Worm (Caenorhabditis elegans) whole organism, late embryonic: Measurements from ENCODE around the gene Y58A7A.4.

ENCODE experiments used
- C08G9.2 ChIP-seq: sonication (generic microtip); optimal IDR thresholded peaks from 2 replicates; lab custom pipeline; 2016; ENCODE audit warnings: mild to moderate bottlenecking, missing genetic modification characterization, moderate library complexity, missing compliant biosample characterization
- C38D4.7 ChIP-seq: fragments of 200-800 bp; sonication (Bioruptor generic); optimal IDR thresholded peaks from 2 replicates; lab custom pipeline; 2018; ENCODE audit warnings: mild to moderate bottlenecking, missing genetic modification characterization, moderate library complexity, missing compliant biosample characterization
- K02D7.2 ChIP-seq: sonication (generic microtip); optimal IDR thresholded peaks from 2 replicates; lab custom pipeline; 2017; ENCODE audit warnings: mild to moderate bottlenecking, missing genetic modification characterization, missing compliant biosample characterization
- Y22D7AL.16 ChIP-seq: sonication (generic microtip); optimal IDR thresholded peaks from 2 replicates; lab custom pipeline; 2016; ENCODE audit warnings: missing genetic modification characterization, missing compliant biosample characterization
- ahr-1 ChIP-seq: sonication (generic microtip); optimal IDR thresholded peaks from 2 replicates; lab custom pipeline; 2016; ENCODE audit warnings: missing genetic modification characterization, missing compliant biosample characterization
- ceh-14 ChIP-seq: sonication (generic microtip); optimal IDR thresholded peaks from 2 replicates; lab custom pipeline; 2016; ENCODE audit warnings: missing genotype, missing genetic modification characterization, missing compliant biosample characterization
- ceh-18 ChIP-seq: sonication (generic microtip); optimal IDR thresholded peaks from 2 replicates; lab custom pipeline; 2016; ENCODE audit warnings: missing genetic modification characterization, missing compliant biosample characterization
- ceh-19 ChIP-seq: fragments of 200-800 bp; sonication (Bioruptor generic); optimal IDR thresholded peaks from 2 replicates; lab custom pipeline; 2018; ENCODE audit warnings: mild to moderate bottlenecking, missing genetic modification characterization, missing compliant biosample characterization
- ceh-22 ChIP-seq: sonication (generic microtip); optimal IDR thresholded peaks from 2 replicates; lab custom pipeline; 2017; ENCODE audit warnings: missing biosample characterization, missing genetic modification characterization
- ceh-24 ChIP-seq: sonication (generic microtip); optimal IDR thresholded peaks from 2 replicates; lab custom pipeline; 2016; ENCODE audit warnings: mild to moderate bottlenecking, missing genetic modification characterization, missing compliant biosample characterization
- ceh-45 ChIP-seq: fragments of 200-800 bp; sonication (Bioruptor generic); IDR thresholded peaks from 2 replicates; pipeline ENCODE4 v1.3.6; 2022; ENCODE audit warnings: missing genetic modification reagents, missing genetic modification characterization, missing compliant biosample characterization
- ceh-48 ChIP-seq: sonication (generic microtip); optimal IDR thresholded peaks from 2 replicates; lab custom pipeline; 2016; ENCODE audit warnings: missing genetic modification characterization, inconsistent platforms, missing compliant biosample characterization
- ceh-6 ChIP-seq: fragments of 200-800 bp; sonication (Bioruptor generic); optimal IDR thresholded peaks from 2 replicates; lab custom pipeline; 2018; ENCODE audit warnings: mild to moderate bottlenecking, missing genetic modification characterization, missing compliant biosample characterization
- ceh-9 ChIP-seq: sonication (generic microtip); optimal IDR thresholded peaks from 2 replicates; lab custom pipeline; 2016; ENCODE audit warnings: mild to moderate bottlenecking, missing genetic modification characterization, inconsistent platforms, missing compliant biosample characterization
- che-1 ChIP-seq: sonication (generic microtip); optimal IDR thresholded peaks from 2 replicates; lab custom pipeline; 2016; ENCODE audit warnings: mild to moderate bottlenecking, missing genetic modification characterization, missing compliant biosample characterization
- dmd-4 ChIP-seq: sonication (generic microtip); optimal IDR thresholded peaks from 2 replicates; lab custom pipeline; 2016; ENCODE audit warnings: borderline replicate concordance, missing genetic modification characterization, missing compliant biosample characterization
- dve-1 ChIP-seq: sonication (generic microtip); optimal IDR thresholded peaks from 2 replicates; lab custom pipeline; 2017; ENCODE audit warnings: antibody characterized with exemption, mild to moderate bottlenecking, missing genetic modification characterization, missing compliant biosample characterization
- elt-2 ChIP-seq: sonication (generic microtip); optimal IDR thresholded peaks from 2 replicates; lab custom pipeline; 2016; ENCODE audit warnings: missing genetic modification reagents, missing genetic modification characterization, missing compliant biosample characterization
- elt-4 ChIP-seq: sonication (generic microtip); optimal IDR thresholded peaks from 2 replicates; lab custom pipeline; 2016; ENCODE audit warnings: missing genetic modification characterization, missing compliant biosample characterization
- ets-4 ChIP-seq: sonication (generic microtip); optimal IDR thresholded peaks from 2 replicates; lab custom pipeline; 2016; ENCODE audit warnings: missing genetic modification characterization, missing compliant biosample characterization
- hlh-13 ChIP-seq: fragments of 200-800 bp; sonication (Bioruptor generic); optimal IDR thresholded peaks from 2 replicates; lab custom pipeline; 2018; ENCODE audit warnings: mild to moderate bottlenecking, missing genetic modification characterization, missing compliant biosample characterization
- hlh-8 ChIP-seq: sonication (generic microtip); optimal IDR thresholded peaks from 2 replicates; lab custom pipeline; 2016; ENCODE audit warnings: missing genotype, missing genetic modification characterization, missing compliant biosample characterization
- lim-6 ChIP-seq: sonication (generic microtip); optimal IDR thresholded peaks from 2 replicates; lab custom pipeline; 2016; ENCODE audit warnings: missing genetic modification characterization, missing compliant biosample characterization
- madf-2 ChIP-seq: sonication (generic microtip); optimal IDR thresholded peaks from 2 replicates; lab custom pipeline; 2017; ENCODE audit warnings: missing genetic modification characterization, missing compliant biosample characterization
- mec-3 ChIP-seq: sonication (generic microtip); optimal IDR thresholded peaks from 2 replicates; lab custom pipeline; 2016; ENCODE audit warnings: borderline replicate concordance, missing genetic modification characterization, missing compliant biosample characterization
- nfya-1 ChIP-seq: sonication (generic microtip); optimal IDR thresholded peaks from 2 replicates; lab custom pipeline; 2017; ENCODE audit warnings: missing genetic modification characterization, mild to moderate bottlenecking, missing compliant biosample characterization, antibody characterized with exemption, moderate library complexity
- nhr-11 ChIP-seq: fragments of 150-350 bp; optimal IDR thresholded peaks from 2 replicates; lab custom pipeline; 2014; ENCODE audit warnings: missing biosample characterization, missing genetic modification characterization
- nhr-232 ChIP-seq: sonication (generic microtip); optimal IDR thresholded peaks from 2 replicates; lab custom pipeline; 2016; ENCODE audit warnings: missing genetic modification characterization, missing compliant biosample characterization
- npax-4 ChIP-seq: sonication (generic microtip); optimal IDR thresholded peaks from 2 replicates; lab custom pipeline; 2016; ENCODE audit warnings: missing genetic modification characterization, missing compliant biosample characterization
- pag-3 ChIP-seq: sonication (generic microtip); optimal IDR thresholded peaks from 2 replicates; lab custom pipeline; 2016; ENCODE audit warnings: missing compliant biosample characterization, missing genetic modification characterization, borderline replicate concordance
- pat-9 ChIP-seq: fragments of 200-800 bp; sonication (Bioruptor generic); optimal IDR thresholded peaks from 2 replicates; lab custom pipeline; 2018; ENCODE audit warnings: mild to moderate bottlenecking, missing genetic modification characterization, moderate library complexity, missing compliant biosample characterization
- pha-2 ChIP-seq: sonication (generic microtip); optimal IDR thresholded peaks from 2 replicates; lab custom pipeline; 2017; ENCODE audit warnings: mild to moderate bottlenecking, missing genetic modification characterization, missing compliant biosample characterization
- pha-4 ChIP-seq: fragments of 150-350 bp; optimal IDR thresholded peaks from 2 replicates; lab custom pipeline; 2018; ENCODE audit warnings: missing biosample characterization, missing genetic modification reagents, missing genetic modification characterization
- ref-2 ChIP-seq: sonication (generic microtip); optimal IDR thresholded peaks from 2 replicates; lab custom pipeline; 2016; ENCODE audit warnings: missing genetic modification characterization, missing compliant biosample characterization
- rnt-1 ChIP-seq: sonication (generic microtip); optimal IDR thresholded peaks from 2 replicates; lab custom pipeline; 2016; ENCODE audit warnings: missing genetic modification characterization, missing compliant biosample characterization
- tbx-2 ChIP-seq: sonication (generic microtip); optimal IDR thresholded peaks from 2 replicates; lab custom pipeline; 2016; ENCODE audit warnings: missing genetic modification characterization, missing compliant biosample characterization
- unc-55 ChIP-seq: sonication (generic microtip); optimal IDR thresholded peaks from 2 replicates; lab custom pipeline; 2017; ENCODE audit warnings: missing biosample characterization, missing genetic modification reagents, missing genetic modification characterization
- unc-86 ChIP-seq: sonication (generic microtip); optimal IDR thresholded peaks from 2 replicates; lab custom pipeline; 2016; ENCODE audit warnings: missing genetic modification characterization, missing compliant biosample characterization
- zip-5 ChIP-seq: sonication (generic microtip); optimal IDR thresholded peaks from 2 replicates; lab custom pipeline; 2016; ENCODE audit warnings: missing genetic modification characterization, missing compliant biosample characterization

The Y58A7A.4 gene

DNA sequence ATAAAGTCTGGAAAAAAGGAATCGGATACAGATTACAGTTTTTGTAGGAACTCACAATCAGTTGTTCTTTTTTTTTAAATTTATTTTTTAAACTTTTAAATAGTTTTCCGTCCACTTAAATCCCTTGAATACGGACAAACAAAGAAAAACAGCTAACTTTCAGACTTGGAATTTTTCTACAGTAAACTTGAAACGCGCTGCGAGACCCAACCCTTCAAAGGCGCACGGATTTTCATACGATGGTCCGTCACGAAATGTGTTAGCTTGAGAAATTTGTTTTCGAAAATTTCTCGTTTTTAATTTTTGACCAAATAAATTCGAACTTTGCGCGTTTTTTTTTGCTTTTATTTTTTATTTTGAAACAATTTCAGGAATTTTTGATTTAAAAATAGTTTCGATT lies 38.2 kb downstream of the Y58A7A.4 start:
- TF ChIP-seq Y22D7AL.16 (tag; lab: Kevin White, UChicago) (no peak), hlh-8 (no peak), elt-2 (no peak), nhr-11 (tag; lab: Kevin White, UChicago) (no peak), ref-2 (tag; lab: Kevin White, UChicago) (no peak), madf-2 (no peak), rnt-1 (no peak), ceh-22 (tag; lab: Kevin White, UChicago) (no peak), npax-4 (tag; lab: Kevin White, UChicago) (no peak), ceh-6 (no peak)

DNA sequence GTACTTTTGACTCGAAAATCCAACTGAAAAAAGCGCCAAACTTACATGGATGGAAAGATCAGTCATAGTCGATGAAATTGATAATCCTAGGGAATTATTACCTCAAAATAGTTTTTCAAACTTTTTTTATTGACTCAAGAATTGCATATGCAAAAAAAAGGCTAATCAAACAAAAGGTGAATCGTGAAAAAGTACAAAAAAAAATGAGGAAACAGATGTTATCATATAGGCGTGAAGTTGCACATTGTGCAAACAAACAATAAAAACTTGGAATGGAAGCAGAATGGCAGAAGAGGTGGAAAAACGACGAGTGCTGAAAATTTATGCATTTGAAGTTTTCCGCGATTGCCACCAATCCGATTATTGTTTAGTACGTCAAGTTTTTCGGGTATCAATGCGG lies 38.7 kb downstream of the Y58A7A.4 start, which contains the start of gene exc-14:
TSS of gene exc-14 (minus strand) at position 101 of the 400 bp plus-strand sequence.
- no peak for TF ChIP-seq ceh-9 (tag; lab: Kevin White, UChicago)

DNA sequence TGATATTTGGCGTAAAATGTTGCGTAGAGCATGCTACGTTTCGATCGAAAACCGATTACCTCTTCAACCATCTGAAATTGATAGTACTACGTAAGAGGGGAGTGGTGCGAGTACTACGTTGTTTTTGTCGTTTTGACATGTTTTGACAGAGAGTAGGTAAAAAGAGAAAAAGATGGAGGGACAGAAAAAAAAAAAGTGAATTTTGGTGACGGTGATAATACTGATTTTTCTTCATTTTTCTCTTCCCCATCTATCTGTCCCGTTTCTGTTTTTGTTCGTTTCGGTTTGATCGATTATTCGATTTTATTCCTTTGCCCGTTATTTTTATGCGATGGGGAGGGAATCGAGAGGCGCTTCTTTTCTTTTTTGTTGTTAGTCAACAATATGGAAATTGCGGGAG lies 43.9 kb downstream of the Y58A7A.4 start, which contains the start of gene K11D12.8:
TSS of gene K11D12.8 (minus strand) at position 77 of the 400 bp plus-strand sequence.
- TF ChIP-seq hlh-13 (GFP tag; lab: Kevin White, UChicago) = no peak
- TF ChIP-seq ahr-1 = no peak
- no peak for TF ChIP-seq mec-3 (tag; lab: Kevin White, UChicago)
- no peak for TF ChIP-seq ets-4 (tag; lab: Kevin White, UChicago)
- TF ChIP-seq C38D4.7 (GFP tag; lab: Kevin White, UChicago) = no peak
- TF ChIP-seq K02D7.2 (tag; lab: Kevin White, UChicago) = no peak
- no peak for TF ChIP-seq ceh-14 (tag; lab: Kevin White, UChicago)
- no peak for TF ChIP-seq pat-9 (tag; lab: Kevin White, UChicago)
- no peak for TF ChIP-seq ceh-24 (tag; lab: Kevin White, UChicago)
- TF ChIP-seq pha-2 (tag; lab: Kevin White, UChicago) = no peak
- TF ChIP-seq ceh-19 (GFP tag; lab: Kevin White, UChicago) = no peak
- TF ChIP-seq nfya-1 (tag; lab: Kevin White, UChicago) = no peak
- no peak for TF ChIP-seq dve-1 (tag; lab: Kevin White, UChicago)
- TF ChIP-seq unc-86 (tag; lab: Kevin White, UChicago) = no peak
- TF ChIP-seq ceh-6 = no peak
- TF ChIP-seq zip-5 (tag; lab: Kevin White, UChicago) = no peak
- no peak for TF ChIP-seq ceh-45 (GFP tag; lab: Robert Waterston, UW)
- no peak for TF ChIP-seq unc-55 (GFP tag; lab: Kevin White, UChicago)
- no peak for TF ChIP-seq pha-4
- no peak for TF ChIP-seq ceh-48
- TF ChIP-seq, all 69 proteins: peak for 0

DNA sequence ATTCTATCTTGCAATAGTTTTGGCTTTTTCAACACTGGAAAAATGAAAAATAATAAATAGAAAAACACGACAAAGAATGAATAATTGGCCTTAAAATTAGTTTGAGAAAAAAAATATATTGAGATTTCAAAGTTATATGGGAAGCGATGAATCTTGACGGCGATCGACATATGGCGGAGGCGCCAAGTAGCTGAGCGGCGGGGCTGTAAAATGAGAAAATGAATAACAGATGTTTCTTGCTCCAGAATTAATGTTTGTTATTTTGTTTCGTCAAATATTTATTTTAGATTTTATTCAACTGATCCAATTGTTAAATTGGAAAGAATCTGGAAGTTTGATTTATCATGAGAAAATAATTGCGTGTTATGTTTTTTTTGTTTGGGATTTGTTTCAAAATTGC lies 45.2 kb downstream of the Y58A7A.4 start, which contains the start of gene K11D12.11:
TSS of gene K11D12.11 (minus strand) at position 42 of the 400 bp plus-strand sequence.
- TF ChIP-seq unc-86 (tag; lab: Kevin White, UChicago) (no peak), ceh-24 (tag; lab: Kevin White, UChicago) (no peak), hlh-8 (peak; percentile 75)

DNA sequence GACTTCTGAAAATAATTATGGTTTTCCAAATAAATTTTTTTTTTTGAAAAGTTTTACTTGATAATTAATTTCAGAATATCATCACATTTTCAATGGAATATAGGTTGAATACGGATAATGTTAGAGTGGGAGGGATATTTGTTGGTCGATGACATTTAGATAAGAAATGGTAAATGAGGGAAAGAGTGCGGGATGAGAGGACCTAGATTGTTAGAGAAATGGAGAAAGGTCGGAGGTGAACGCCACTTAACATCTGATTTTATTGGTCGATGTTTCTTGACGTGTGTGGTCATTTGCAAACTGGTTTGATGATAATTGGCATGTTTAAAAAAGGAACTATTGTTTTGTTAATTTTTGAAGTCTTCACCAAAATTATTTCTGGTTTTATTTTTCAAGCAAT lies 46.4 kb downstream of the Y58A7A.4 start:
- TF ChIP-seq che-1 (tag; lab: Kevin White, UChicago) = no peak
- no peak for TF ChIP-seq ceh-14 (tag; lab: Kevin White, UChicago)
- no peak for TF ChIP-seq tbx-2
- no peak for TF ChIP-seq ceh-18
- TF ChIP-seq dve-1 (tag; lab: Kevin White, UChicago) = no peak
- TF ChIP-seq C08G9.2 (tag; lab: Kevin White, UChicago) = no peak
- no peak for TF ChIP-seq pag-3 (tag; lab: Kevin White, UChicago)
- no peak for TF ChIP-seq hlh-13 (GFP tag; lab: Kevin White, UChicago)
- TF ChIP-seq pat-9 (tag; lab: Kevin White, UChicago) = no peak
- TF ChIP-seq ref-2 (tag; lab: Kevin White, UChicago) = no peak
- TF ChIP-seq dmd-4 (tag; lab: Kevin White, UChicago) = no peak
- no peak for TF ChIP-seq ceh-45 (GFP tag; lab: Robert Waterston, UW)
- no peak for TF ChIP-seq nfya-1 (tag; lab: Kevin White, UChicago)
- no peak for TF ChIP-seq nhr-232 (tag; lab: Kevin White, UChicago)
- TF ChIP-seq elt-4 = no peak
- no peak for TF ChIP-seq lim-6 (tag; lab: Kevin White, UChicago)
